Fruit fly (Drosophila melanogaster) whole organism, adult: Measurements from ENCODE around the gene CG1703.

ENCODE experiments used
- CG14711 ChIP-seq: fragments of 200-800 bp; sonication (Bioruptor generic); optimal IDR thresholded peaks from 2 replicates; lab custom pipeline; 2018; ENCODE audit warnings: missing biosample characterization, mild to moderate bottlenecking, missing genetic modification characterization, moderate library complexity
- CG1620 ChIP-seq: fragments of 200-800 bp; sonication (Bioruptor generic); optimal IDR thresholded peaks from 2 replicates; lab custom pipeline; 2016; ENCODE audit warnings: missing biosample characterization, missing genetic modification characterization
- CG5204 ChIP-seq: fragments of 200-800 bp; sonication (Bioruptor generic); optimal IDR thresholded peaks from 2 replicates; lab custom pipeline; 2016; ENCODE audit warnings: missing biosample characterization, missing genetic modification characterization
- CG7045 ChIP-seq: fragments of 200-800 bp; sonication (Bioruptor generic); optimal IDR thresholded peaks from 2 replicates; lab custom pipeline; 2017; ENCODE audit warnings: missing biosample characterization, mild to moderate bottlenecking, missing genetic modification characterization
- Clk ChIP-seq: fragments of 200-800 bp; sonication (Bioruptor generic); optimal IDR thresholded peaks from 2 replicates; lab custom pipeline; 2017; ENCODE audit warnings: missing biosample characterization, missing genetic modification characterization
- Crg-1 ChIP-seq: fragments of 200-800 bp; sonication (Bioruptor generic); optimal IDR thresholded peaks from 2 replicates; lab custom pipeline; 2016; ENCODE audit warnings: missing biosample characterization, missing genetic modification characterization
- Mnt ChIP-seq: fragments of 200-800 bp; sonication (Bioruptor generic); optimal IDR thresholded peaks from 2 replicates; lab custom pipeline; 2016; ENCODE audit warnings: missing biosample characterization, mild to moderate bottlenecking, missing genetic modification characterization
- cnc ChIP-seq, 2 experiments: fragments of >200 bp; optimal IDR thresholded peaks; 2 replicates each; lab custom pipeline; 2017
- kay ChIP-seq: fragments of 200-800 bp; sonication (Bioruptor generic); peaks from one replicate; lab custom pipeline; 2016; ENCODE audit warnings: missing biosample characterization, missing genetic modification characterization, borderline replicate concordance
- toe ChIP-seq: fragments of 200-800 bp; sonication (Bioruptor generic); optimal IDR thresholded peaks from 2 replicates; lab custom pipeline; 2016; ENCODE audit warnings: missing biosample characterization, missing genetic modification characterization

DNA sequence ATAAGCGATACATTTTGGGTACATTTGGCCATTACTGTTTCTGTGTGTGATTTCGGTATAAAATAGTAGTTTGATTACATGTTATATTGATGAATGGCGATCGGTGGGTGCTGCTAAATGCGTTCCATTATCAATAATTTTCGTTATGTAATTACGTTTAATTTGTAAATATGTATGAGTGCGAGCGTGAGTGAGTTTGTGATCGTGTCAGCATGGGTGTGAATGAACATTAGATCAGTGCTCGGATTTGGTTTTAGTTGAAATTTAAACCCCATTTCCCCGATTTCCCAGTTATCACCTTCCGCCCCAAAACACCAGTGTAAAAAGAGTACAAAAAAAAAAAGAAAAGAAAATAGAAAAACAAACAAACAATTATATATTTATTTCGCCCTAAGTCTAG, 7.9 kb downstream of the CG1703 start:
- no peak for TF ChIP-seq kay (GFP tag; lab: Kevin White, UChicago)
- no peak for TF ChIP-seq Clk
- TF ChIP-seq CG5204 = no peak
- no peak for TF ChIP-seq Crg-1 (GFP tag; lab: Kevin White, UChicago)
- no peak for TF ChIP-seq CG7045
- TF ChIP-seq CG14711 (tag; lab: Kevin White, UChicago) = no peak
- no peak for TF ChIP-seq cnc (optimal IDR thresholded peaks at IDR 0.05; lab: Kevin White, UChicago)
- TF ChIP-seq CG1620 (GFP tag; lab: Kevin White, UChicago) = no peak
- no peak for TF ChIP-seq Mnt (GFP tag; lab: Kevin White, UChicago)
- TF ChIP-seq toe (GFP tag; lab: Kevin White, UChicago) = no peak
